Fruit fly (Drosophila melanogaster): ENCODE measurements around the gene CG34163.

DNA sequence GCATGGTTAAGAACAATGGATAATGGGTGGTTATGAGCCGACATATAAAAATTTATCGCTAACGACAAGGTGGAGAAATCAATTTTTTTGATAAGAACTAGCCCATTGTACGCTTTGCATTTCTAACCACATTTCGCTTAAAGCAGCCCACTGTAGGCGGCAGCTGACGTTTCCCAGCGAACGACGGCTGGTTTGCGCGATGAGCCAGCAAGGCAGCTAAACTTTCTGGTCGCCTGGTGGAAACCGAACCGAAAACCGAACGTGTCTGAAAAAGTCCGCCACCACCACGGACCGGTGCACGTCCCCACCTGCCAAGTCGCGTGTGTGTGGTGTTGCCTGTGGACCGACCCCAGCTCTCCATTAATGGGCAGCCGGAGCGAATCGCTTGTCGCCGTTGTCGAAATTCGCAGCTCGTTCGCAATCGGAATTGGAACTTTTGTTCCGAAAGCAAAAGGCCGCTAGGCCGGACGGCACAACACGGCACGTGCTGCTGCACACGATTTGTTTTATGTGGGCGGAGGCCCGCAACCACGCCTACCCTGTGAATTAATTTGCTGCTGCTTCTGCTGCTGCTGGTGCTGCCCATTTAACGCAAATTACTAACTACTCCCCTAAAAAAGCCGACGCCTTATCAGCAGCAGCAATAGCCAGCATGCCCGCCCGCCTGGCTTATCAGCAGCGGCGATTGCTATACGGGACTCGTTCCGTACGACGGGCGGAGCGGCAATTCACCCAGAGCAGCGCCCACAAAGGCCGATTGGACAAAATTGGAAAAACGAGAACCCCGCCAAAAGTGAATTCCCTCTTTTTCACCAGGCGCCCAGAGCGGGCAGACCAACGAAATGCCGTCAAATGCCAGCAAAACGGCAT lies 15.1 kb downstream of the CG34163 start:
- TF ChIP-seq CG8478 (optimal IDR thresholded peaks at IDR 0.05) (no peak), CTCF (optimal IDR thresholded peaks at IDR 0.05) (no peak)
